Worm (Caenorhabditis elegans): ENCODE data around the gene T26E4.10.

- TF ChIP-seq hmg-4 (GFP tag; optimal IDR thresholded peaks at IDR 0.05) (no peak), ama-1 (optimal IDR thresholded peaks at IDR 0.05) (no peak)
Measured at ce11 chrV:15841095-15841494, 43.1 kb upstream of the T26E4.10 start, which contains the start of gene srh-149.
